Worm (Caenorhabditis elegans) whole organism, L4 larva: Measurements from ENCODE around the gene egl-38.

Experiments used
- Y48G9A.11 ChIP-seq: fragments of 200-800 bp; sonication (Bioruptor generic); IDR thresholded peaks from 2 replicates; pipeline ENCODE4 v1.3.6; 2022; ENCODE audit warnings: missing genetic modification reagents, missing genetic modification characterization, missing compliant biosample characterization
- ceh-44 ChIP-seq: fragments of 200-800 bp; sonication (Bioruptor generic); IDR thresholded peaks from 2 replicates; pipeline ENCODE4 v1.3.6; 2022; ENCODE audit warnings: missing genetic modification reagents, missing genetic modification characterization, missing compliant biosample characterization
- ces-1 ChIP-seq: fragments of 150-350 bp; sonication (generic microtip); optimal IDR thresholded peaks from 4 replicates; lab custom pipeline; 2014; ENCODE audit warnings: missing biosample characterization, missing genetic modification reagents, missing genetic modification characterization
- lin-39 ChIP-seq: fragments of 150-350 bp; optimal IDR thresholded peaks from 2 replicates; lab custom pipeline; 2014; ENCODE audit warnings: missing biosample characterization, missing genetic modification reagents, missing genetic modification characterization
- nhr-11 ChIP-seq: fragments of 150-350 bp; optimal IDR thresholded peaks from 2 replicates; lab custom pipeline; 2014; ENCODE audit warnings: missing biosample characterization, missing genetic modification characterization
- unc-39 ChIP-seq: sonication (generic microtip); optimal IDR thresholded peaks from 2 replicates; lab custom pipeline; 2017; ENCODE audit warnings: missing biosample characterization, missing genetic modification characterization

DNA sequence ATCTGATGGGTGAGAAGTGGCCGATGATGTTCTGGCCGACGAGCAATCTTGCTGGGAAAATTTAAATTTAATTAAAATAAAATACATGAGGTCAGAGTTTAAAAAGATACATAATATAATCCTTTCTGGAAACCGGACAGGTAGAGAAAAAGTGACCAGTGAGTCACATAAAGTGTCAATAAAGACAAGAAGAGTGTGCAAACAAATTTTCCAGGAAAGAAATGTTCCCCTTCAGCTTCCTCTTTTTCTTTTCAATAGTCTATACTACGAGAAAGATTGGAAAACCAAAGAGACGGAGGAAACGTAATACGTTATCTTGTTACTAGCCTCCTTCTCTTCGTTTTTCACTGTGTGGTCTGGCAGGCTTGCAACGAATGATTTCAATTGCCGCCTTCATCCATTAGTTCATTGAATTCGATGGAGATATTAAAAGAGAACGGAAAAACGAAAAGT is 40.3 kb upstream of the egl-38 start, which contains the start of gene tsp-12:
- TF ChIP-seq Y48G9A.11 (no peak), lin-39 (tag; lab: Kevin White, UChicago) (no peak), unc-39 (no peak), nhr-11 (tag; lab: Kevin White, UChicago) (no peak), ces-1 (GFP tag; lab: Kevin White, UChicago) (no peak), ceh-44 (no peak)
